Worm (Caenorhabditis elegans): ENCODE measurements around the gene piga-1.

The piga-1 gene

ce11 chrII:8634386-8634785, 27.1 kb downstream of the piga-1 start, which contains the start of gene cutl-12:
cutl-12 (minus strand) TSS chrII:8634486.
- no peak for TF ChIP-seq him-1 (tag; optimal IDR thresholded peaks at IDR 0.05)
- no peak for TF ChIP-seq dao-5 (tag; optimal IDR thresholded peaks at IDR 0.05)
- TF ChIP-seq W03F9.2 (tag; optimal IDR thresholded peaks at IDR 0.05): no peak

- TF ChIP-seq W03F9.2 (tag; optimal IDR thresholded peaks at IDR 0.05): no peak
- TF ChIP-seq dao-5 (tag; optimal IDR thresholded peaks at IDR 0.05): no peak
These were observed 29.7 kb downstream of the piga-1 start for ce11 chrII:8631766-8632165.

- TF ChIP-seq W03F9.2 (tag; optimal IDR thresholded peaks at IDR 0.05): no peak
- no peak for TF ChIP-seq dao-5 (tag; optimal IDR thresholded peaks at IDR 0.05)
- TF ChIP-seq him-1 (tag; optimal IDR thresholded peaks at IDR 0.05): no peak
These were observed 31.4 kb downstream of the piga-1 start, which contains the start of gene T22C8.6 for ce11 chrII:8630088-8630487. T22C8.6 (minus strand) TSS chrII:8630281.

ce11 chrII:8627907-8628306, 33.6 kb downstream of the piga-1 start:
- TF ChIP-seq dao-5 (tag; optimal IDR thresholded peaks at IDR 0.05): no peak
- TF ChIP-seq W03F9.2 (tag; optimal IDR thresholded peaks at IDR 0.05): no peak
- TF ChIP-seq him-1 (tag; optimal IDR thresholded peaks at IDR 0.05): no peak

DNA sequence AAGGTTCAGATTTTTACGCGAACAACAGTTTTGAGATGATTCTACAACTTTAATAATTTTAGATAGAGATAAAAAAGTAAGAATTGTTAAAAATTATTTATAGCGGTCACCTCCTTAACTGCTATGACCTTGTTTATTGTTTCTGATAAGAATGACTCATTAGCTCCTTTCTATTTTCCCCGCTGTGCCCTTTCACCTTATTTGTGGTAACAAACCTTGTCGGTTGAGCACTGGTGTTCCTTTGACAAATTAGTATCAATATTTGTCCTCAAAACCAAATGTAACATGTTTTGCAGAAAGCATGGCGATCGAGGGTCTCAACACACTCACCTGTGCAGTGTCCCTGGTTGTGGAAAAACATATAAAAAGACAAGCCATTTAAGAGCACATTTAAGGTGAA, 34.9 kb downstream of the piga-1 start:
- TF ChIP-seq W03F9.2 (tag; optimal IDR thresholded peaks at IDR 0.05) (no peak), him-1 (tag; optimal IDR thresholded peaks at IDR 0.05) (no peak), dao-5 (tag; optimal IDR thresholded peaks at IDR 0.05) (no peak)

DNA sequence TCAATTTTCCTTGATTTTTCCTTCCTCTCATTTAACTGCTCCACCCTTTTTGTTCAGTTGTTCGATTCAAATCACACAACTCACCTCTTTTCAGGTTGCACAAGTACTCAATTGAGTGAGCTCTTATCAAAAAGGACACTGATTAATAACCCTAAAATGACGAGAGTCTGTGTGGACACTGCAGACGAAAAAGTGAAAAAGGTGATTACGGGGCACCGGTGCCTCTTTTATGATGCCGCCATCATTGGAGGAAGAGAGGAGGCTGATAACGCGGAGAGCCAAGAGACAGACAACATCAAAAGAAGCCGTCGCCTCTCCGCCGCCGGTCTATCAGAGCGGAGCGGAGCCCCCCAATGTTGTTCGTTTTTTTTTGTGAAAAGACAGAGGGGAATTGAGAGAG, 36.3 kb downstream of the piga-1 start, which contains the start of gene sptf-2:
Gene sptf-2 (plus strand): TSS at position 297 of the 400 bp plus-strand sequence.
- no peak for TF ChIP-seq dao-5 (tag; optimal IDR thresholded peaks at IDR 0.05)
- TF ChIP-seq W03F9.2 (tag; optimal IDR thresholded peaks at IDR 0.05): no peak
- TF ChIP-seq him-1 (tag; optimal IDR thresholded peaks at IDR 0.05): no peak

DNA sequence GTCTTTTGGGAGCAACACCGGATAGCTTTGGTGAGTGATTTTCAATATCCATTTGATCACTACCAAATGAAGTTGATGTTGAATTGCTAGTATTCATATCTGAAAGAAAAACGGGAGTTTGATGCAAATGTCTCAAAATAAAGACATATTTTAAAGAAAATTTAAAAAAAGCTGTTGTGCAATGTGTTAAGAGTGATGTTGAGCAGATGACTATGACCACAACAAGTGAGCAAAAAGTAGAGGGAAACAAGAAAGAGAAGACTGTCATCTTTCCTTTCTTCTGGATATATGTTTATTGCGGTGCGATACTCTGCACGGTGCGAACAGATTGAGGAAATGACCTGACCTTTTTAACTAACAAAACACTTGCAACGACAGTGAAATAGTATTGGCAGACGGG, 38.1 kb downstream of the piga-1 start, which contains the start of gene T22C8.4:
Gene T22C8.4 (minus strand): TSS at position 101 of the 400 bp plus-strand sequence.
- TF ChIP-seq W03F9.2 (tag; optimal IDR thresholded peaks at IDR 0.05) (no peak), him-1 (tag; optimal IDR thresholded peaks at IDR 0.05) (no peak), dao-5 (tag; optimal IDR thresholded peaks at IDR 0.05) (no peak)

ce11 chrII:8621883-8622282, 39.6 kb downstream of the piga-1 start, which contains the start of gene T22C8.3:
T22C8.3 (minus strand) TSS chrII:8621983.
- TF ChIP-seq W03F9.2 (tag; optimal IDR thresholded peaks at IDR 0.05): no peak
- no peak for TF ChIP-seq him-1 (tag; optimal IDR thresholded peaks at IDR 0.05)
- no peak for TF ChIP-seq dao-5 (tag; optimal IDR thresholded peaks at IDR 0.05)

ce11 chrII:8617516-8617915, 44.0 kb downstream of the piga-1 start, which contains the start of gene chhy-1:
chhy-1 (minus strand) TSS chrII:8617616.
- TF ChIP-seq W03F9.2 (tag; optimal IDR thresholded peaks at IDR 0.05): no peak
- no peak for TF ChIP-seq him-1 (tag; optimal IDR thresholded peaks at IDR 0.05)
- TF ChIP-seq dao-5 (tag; optimal IDR thresholded peaks at IDR 0.05): no peak

ce11 chrII:8616155-8616554, 45.4 kb downstream of the piga-1 start:
- TF ChIP-seq him-1 (tag; optimal IDR thresholded peaks at IDR 0.05) (no peak), W03F9.2 (tag; optimal IDR thresholded peaks at IDR 0.05) (no peak), dao-5 (tag; optimal IDR thresholded peaks at IDR 0.05) (no peak)

DNA sequence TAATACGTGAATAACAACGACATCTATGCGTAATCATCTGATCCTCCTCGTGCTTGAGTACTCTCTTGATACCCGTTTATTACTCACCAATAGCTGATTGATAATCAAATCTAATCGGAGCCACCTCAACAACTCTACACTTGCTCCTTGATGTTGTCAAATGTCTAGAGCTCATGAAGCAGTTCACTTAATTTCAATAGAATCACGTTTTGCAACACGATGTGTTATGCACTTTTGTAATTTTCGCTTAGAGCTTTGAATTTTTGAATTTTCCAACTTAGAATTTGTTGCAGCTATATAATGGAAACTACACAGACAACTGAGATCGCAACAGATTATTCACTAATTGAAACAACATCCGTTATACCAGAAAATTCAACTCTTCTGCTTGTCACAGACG, 49.0 kb downstream of the piga-1 start, which contains the start of gene T22C8.1:
Gene T22C8.1 (plus strand): TSS at position 301 of the 400 bp plus-strand sequence.
- TF ChIP-seq him-1 (tag; optimal IDR thresholded peaks at IDR 0.05) (no peak), W03F9.2 (tag; optimal IDR thresholded peaks at IDR 0.05) (no peak), dao-5 (tag; optimal IDR thresholded peaks at IDR 0.05) (no peak)

DNA sequence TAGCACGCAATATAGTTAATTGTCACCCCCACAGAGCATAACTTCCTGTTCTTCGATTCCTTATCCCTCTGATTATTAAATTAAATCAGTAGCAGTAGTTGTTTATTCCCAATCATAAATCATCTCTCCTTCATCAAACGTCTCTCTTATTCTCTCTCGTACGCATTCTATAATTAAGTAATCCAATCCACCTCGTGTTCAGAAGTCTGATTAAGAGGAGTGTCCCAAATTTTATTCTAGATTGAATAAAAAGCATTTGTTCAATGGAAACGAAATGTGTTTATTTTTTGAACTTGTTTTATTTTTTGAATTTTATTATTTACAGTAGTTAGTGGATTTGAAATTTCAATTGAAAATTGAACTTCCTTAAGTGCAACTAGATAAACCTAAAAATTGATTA, 50.2 kb downstream of the piga-1 start:
- TF ChIP-seq him-1 (tag; optimal IDR thresholded peaks at IDR 0.05): no peak
- no peak for TF ChIP-seq W03F9.2 (tag; optimal IDR thresholded peaks at IDR 0.05)
- TF ChIP-seq dao-5 (tag; optimal IDR thresholded peaks at IDR 0.05): no peak

- no peak for TF ChIP-seq dao-5 (tag; optimal IDR thresholded peaks at IDR 0.05)
- no peak for TF ChIP-seq him-1 (tag; optimal IDR thresholded peaks at IDR 0.05)
- TF ChIP-seq W03F9.2 (tag; optimal IDR thresholded peaks at IDR 0.05): no peak
These were observed 50.9 kb downstream of the piga-1 start for ce11 chrII:8610585-8610984.

DNA sequence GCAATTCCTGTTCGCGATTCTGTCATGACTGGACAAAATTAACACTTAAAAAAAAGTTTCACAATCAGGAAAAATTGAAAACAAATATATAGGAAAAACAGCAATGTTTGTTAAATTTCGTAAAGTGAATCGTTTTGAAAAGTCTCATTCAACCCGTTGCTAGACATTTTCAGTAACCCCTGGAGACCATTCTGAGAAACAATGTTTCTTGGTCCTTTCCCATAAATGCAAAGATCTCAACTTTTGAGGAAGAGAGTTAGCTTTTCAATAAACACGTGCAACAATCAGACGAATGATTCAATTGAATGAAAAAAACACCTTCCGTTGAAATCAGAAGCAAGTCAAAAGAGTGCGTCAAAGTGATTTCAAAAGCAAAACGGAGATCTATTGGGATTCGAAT, 51.4 kb downstream of the piga-1 start, which contains the start of gene F28C6.9:
Gene F28C6.9 (minus strand): TSS at position 101 of the 400 bp plus-strand sequence.
- TF ChIP-seq W03F9.2 (tag; optimal IDR thresholded peaks at IDR 0.05): no peak
- TF ChIP-seq dao-5 (tag; optimal IDR thresholded peaks at IDR 0.05): no peak
- TF ChIP-seq him-1 (tag; optimal IDR thresholded peaks at IDR 0.05): no peak

Data from whole organism, L4/young adult.